Fruit fly (Drosophila melanogaster) whole organism, pupa: Measurements from ENCODE around the gene CG12991.

Experiments used
- CG10348 ChIP-seq: fragments of 200-800 bp; sonication (Bioruptor generic); IDR thresholded peaks from 2 replicates; pipeline ENCODE4 v1.3.6; 2022; ENCODE audit warnings: missing biosample characterization, missing genetic modification characterization
- CG12605 ChIP-seq: fragments of 200-800 bp; sonication (Bioruptor generic); IDR thresholded peaks from 2 replicates; pipeline ENCODE4 v1.3.6; 2022; ENCODE audit warnings: missing biosample characterization, missing genetic modification characterization
- CG13204 ChIP-seq: fragments of 200-800 bp; sonication (Bioruptor generic); optimal IDR thresholded peaks from 2 replicates; lab custom pipeline; 2018; ENCODE audit warnings: missing biosample characterization, mild to moderate bottlenecking, missing genetic modification characterization, moderate library complexity
- CG14655 ChIP-seq: fragments of 200-800 bp; sonication (Bioruptor generic); optimal IDR thresholded peaks from 3 replicates; lab custom pipeline; 2017; ENCODE audit warnings: mild to moderate bottlenecking, missing biosample characterization, missing genetic modification reagents, missing genetic modification characterization
- CG15710 ChIP-seq: fragments of 200-800 bp; sonication (Bioruptor generic); optimal IDR thresholded peaks from 2 replicates; lab custom pipeline; 2018; ENCODE audit warnings: missing biosample characterization, mild to moderate bottlenecking, missing genetic modification characterization, moderate library complexity
- CG17806 ChIP-seq: fragments of 200-800 bp; sonication (Bioruptor generic); optimal IDR thresholded peaks from 2 replicates; lab custom pipeline; 2018; ENCODE audit warnings: missing biosample characterization, mild to moderate bottlenecking, missing genetic modification characterization, moderate library complexity
- CG32121 ChIP-seq: fragments of 200-800 bp; sonication (Bioruptor generic); IDR thresholded peaks from 2 replicates; pipeline ENCODE4 v1.3.6; 2022; ENCODE audit warnings: missing biosample characterization, missing genetic modification characterization
- CG34367 ChIP-seq: fragments of 200-800 bp; sonication (Bioruptor generic); optimal IDR thresholded peaks from 2 replicates; lab custom pipeline; 2018; ENCODE audit warnings: missing biosample characterization, mild to moderate bottlenecking, missing genetic modification characterization
- CG4496 ChIP-seq: fragments of 200-800 bp; sonication (Bioruptor generic); IDR thresholded peaks from 3 replicates; pipeline ENCODE4 v1.3.6; 2022; ENCODE audit warnings: missing biosample characterization, missing genetic modification characterization
- CG8159 ChIP-seq: fragments of 200-800 bp; sonication (Bioruptor generic); optimal IDR thresholded peaks from 3 replicates; lab custom pipeline; 2018; ENCODE audit warnings: missing biosample characterization, mild to moderate bottlenecking, missing genetic modification characterization, moderate library complexity
- CG8301 ChIP-seq: fragments of 200-800 bp; sonication (Bioruptor generic); optimal IDR thresholded peaks from 2 replicates; lab custom pipeline; 2018; ENCODE audit warnings: missing biosample characterization, mild to moderate bottlenecking, missing genetic modification characterization
- CG9948 ChIP-seq: fragments of 200-800 bp; sonication (Bioruptor generic); optimal IDR thresholded peaks from 2 replicates; lab custom pipeline; 2018; ENCODE audit warnings: missing biosample characterization, mild to moderate bottlenecking, missing genetic modification characterization, moderate library complexity
- D1 ChIP-seq: fragments of 200-800 bp; sonication (Bioruptor generic); optimal IDR thresholded peaks from 2 replicates; lab custom pipeline; 2018; ENCODE audit warnings: missing biosample characterization, mild to moderate bottlenecking, missing genetic modification characterization, moderate library complexity
- EcR ChIP-seq: fragments of 200-800 bp; sonication (Bioruptor generic); optimal IDR thresholded peaks from 3 replicates; lab custom pipeline; 2019; ENCODE audit warnings: missing biosample characterization, missing genetic modification characterization, mild to moderate bottlenecking, moderate library complexity, missing genetic modification reagents
- Ets98B ChIP-seq: fragments of 200-800 bp; sonication (Bioruptor generic); IDR thresholded peaks from 2 replicates; pipeline ENCODE4 v1.3.6; 2022; ENCODE audit warnings: missing biosample characterization, missing genetic modification characterization
- Pif1A ChIP-seq: fragments of 200-800 bp; sonication (Bioruptor generic); optimal IDR thresholded peaks from 3 replicates; lab custom pipeline; 2016; ENCODE audit warnings: missing biosample characterization, missing genetic modification characterization
- Pif1B ChIP-seq: fragments of 200-800 bp; sonication (Bioruptor generic); optimal IDR thresholded peaks from 3 replicates; lab custom pipeline; 2016; ENCODE audit warnings: missing biosample characterization, missing genetic modification characterization
- Snoo ChIP-seq: fragments of 200-800 bp; sonication (Bioruptor generic); optimal IDR thresholded peaks from 3 replicates; lab custom pipeline; 2017; ENCODE audit warnings: missing biosample characterization, mild to moderate bottlenecking, missing genetic modification characterization, inconsistent platforms
- fd96Ca ChIP-seq: fragments of 200-800 bp; sonication (Bioruptor generic); IDR thresholded peaks from 3 replicates; pipeline ENCODE4 v1.3.6; 2022; ENCODE audit warnings: missing biosample characterization, missing genetic modification characterization
- gl ChIP-seq: fragments of 200-800 bp; sonication (Bioruptor generic); optimal IDR thresholded peaks from 2 replicates; lab custom pipeline; 2018; ENCODE audit warnings: missing biosample characterization, mild to moderate bottlenecking, missing genetic modification characterization
- rn ChIP-seq: fragments of 200-800 bp; sonication (Bioruptor generic); IDR thresholded peaks from 2 replicates; pipeline ENCODE4 v1.3.6; 2022; ENCODE audit warnings: missing biosample characterization, missing genetic modification characterization

CG12991 gene

DNA sequence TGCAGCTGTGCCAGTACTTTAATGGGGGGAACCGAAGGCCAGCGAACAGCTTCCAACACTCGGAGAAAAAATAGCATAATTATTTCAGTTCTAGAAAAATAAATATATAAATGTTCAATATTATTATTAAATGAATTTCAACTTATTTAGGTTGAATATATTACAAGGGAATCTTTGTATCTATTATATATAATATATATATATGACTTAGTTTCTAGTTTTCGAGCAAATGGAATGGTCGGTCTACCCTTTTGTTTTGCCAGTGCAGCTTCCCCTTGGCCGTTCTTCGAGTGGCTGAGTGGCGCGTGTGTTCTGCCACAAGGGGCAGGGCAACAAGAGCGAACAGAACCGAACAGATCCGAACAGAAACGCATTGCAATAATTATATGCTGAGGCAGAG, 42.4 kb upstream of the CG12991 start:
- peak; percentile 64 for TF ChIP-seq CG9948 (tag; lab: Kevin White, UChicago)
- peak; percentile 52 for TF ChIP-seq CG34367 (tag; lab: Kevin White, UChicago)
- peak; percentile 55 for TF ChIP-seq D1
- TF ChIP-seq rn = no peak
- peak; percentile 75 for TF ChIP-seq CG17806
- peak; percentile 33 for TF ChIP-seq CG8301 (tag; lab: Kevin White, UChicago)
- TF ChIP-seq CG12605 = no peak
- no peak for TF ChIP-seq gl (tag; lab: Kevin White, UChicago)
- peak; percentile 32 for TF ChIP-seq Snoo (tag; lab: Kevin White, UChicago)
- peak; percentile 72 for TF ChIP-seq CG15710 (tag; lab: Kevin White, UChicago)
- TF ChIP-seq Pif1A (GFP tag; lab: Kevin White, UChicago) = peak; percentile 30
- TF ChIP-seq CG8159 (tag; lab: Kevin White, UChicago) = peak; percentile 78
- TF ChIP-seq CG10348 (GFP tag; lab: Robert Waterston, UW) = no peak
- no peak for TF ChIP-seq EcR (GFP tag; lab: Kevin White, UChicago)
- peak; percentile 29 for TF ChIP-seq Pif1B (GFP tag; lab: Kevin White, UChicago)
- TF ChIP-seq CG32121 (GFP tag; lab: Robert Waterston, UW) = no peak
- TF ChIP-seq CG13204 (GFP tag; lab: Kevin White, UChicago) = peak; percentile 38
- peak; percentile 18; the same call in 1 of the 2 replicates for TF ChIP-seq Ets98B
- TF ChIP-seq CG14655 (GFP tag; lab: Kevin White, UChicago) = peak; percentile 66
- no peak; the same call in 2 of the 3 replicates for TF ChIP-seq fd96Ca
- peak; percentile 29; the same call in 1 of the 3 replicates for TF ChIP-seq CG4496 (GFP tag; lab: Robert Waterston, UW)

- no peak for TF ChIP-seq CG15710 (tag; lab: Kevin White, UChicago)
- TF ChIP-seq EcR (GFP tag; lab: Kevin White, UChicago) = peak; percentile 81
Observed at dm6 chrX:17538410-17538809, 41.3 kb upstream of the CG12991 start.

DNA sequence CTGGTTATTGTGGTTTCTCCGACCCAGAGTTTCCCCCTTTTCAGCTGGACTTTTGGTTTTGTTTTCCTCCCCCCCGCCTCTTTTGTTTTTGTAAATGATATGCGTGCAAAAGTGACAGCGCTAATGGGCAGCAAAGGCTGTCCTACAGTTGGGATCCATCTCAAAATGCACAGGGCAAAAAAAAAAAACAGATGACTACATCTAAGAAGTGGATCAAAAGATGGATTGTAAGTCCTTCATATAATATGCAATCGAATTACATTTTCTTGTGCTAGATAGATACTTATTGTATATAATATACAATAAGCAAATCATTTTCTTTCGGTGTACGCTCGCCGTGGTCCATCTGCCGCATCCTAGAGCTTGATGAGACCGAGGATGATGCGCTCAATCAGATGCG, 36.9 kb upstream of the CG12991 start:
- TF ChIP-seq CG34367 (tag; lab: Kevin White, UChicago) = peak; percentile 71
- no peak for TF ChIP-seq CG13204 (GFP tag; lab: Kevin White, UChicago)
- TF ChIP-seq CG14655 (GFP tag; lab: Kevin White, UChicago) = peak; percentile 19
- TF ChIP-seq CG15710 (tag; lab: Kevin White, UChicago) = peak; percentile 71
- peak; percentile 67 for TF ChIP-seq CG9948 (tag; lab: Kevin White, UChicago)
- TF ChIP-seq Pif1A (GFP tag; lab: Kevin White, UChicago) = peak; percentile 73
- peak; percentile 71 for TF ChIP-seq Pif1B (GFP tag; lab: Kevin White, UChicago)
- TF ChIP-seq CG10348 (GFP tag; lab: Robert Waterston, UW) = no peak
- peak; percentile 26 for TF ChIP-seq D1
- TF ChIP-seq gl (tag; lab: Kevin White, UChicago) = peak; percentile 48
- TF ChIP-seq fd96Ca = 0 out of 3 replicates have a peak, but pooled peaks have one; percentile 27
- TF ChIP-seq CG8301 (tag; lab: Kevin White, UChicago) = peak; percentile 17
- no peak for TF ChIP-seq Ets98B
- TF ChIP-seq CG8159 (tag; lab: Kevin White, UChicago) = peak; percentile 77
- TF ChIP-seq CG4496 (GFP tag; lab: Robert Waterston, UW) = no peak
- TF ChIP-seq EcR (GFP tag; lab: Kevin White, UChicago) = no peak
- TF ChIP-seq Snoo (tag; lab: Kevin White, UChicago) = peak; percentile 35
- TF ChIP-seq CG32121 (GFP tag; lab: Robert Waterston, UW) = no peak
- peak; percentile 75 for TF ChIP-seq CG17806
- TF ChIP-seq CG12605 = 0 out of 2 replicates have a peak, but pooled peaks have one; percentile 30
- TF ChIP-seq rn = 0 out of 2 replicates have a peak, but pooled peaks have one; percentile 32

DNA sequence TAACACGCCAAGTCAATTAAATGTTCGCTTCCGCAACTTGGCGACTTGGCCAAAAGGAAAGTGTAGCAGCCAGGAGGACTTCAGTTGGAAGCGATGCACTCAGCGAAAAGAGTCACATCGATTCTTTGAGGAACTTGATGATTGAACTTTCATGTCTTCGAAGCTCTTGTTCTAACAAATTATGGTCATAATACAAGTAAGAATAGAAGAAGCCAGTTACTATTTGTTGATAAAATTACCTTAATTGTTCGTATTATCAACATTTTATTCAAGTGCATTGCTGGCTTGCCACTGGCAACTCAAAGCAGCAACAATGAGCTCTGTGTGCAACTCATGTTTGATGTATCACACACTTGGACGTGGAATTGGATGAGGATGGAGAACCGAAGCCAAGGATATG, 36.3 kb upstream of the CG12991 start:
- TF ChIP-seq CG13204 (GFP tag; lab: Kevin White, UChicago) (peak; percentile 30), CG10348 (GFP tag; lab: Robert Waterston, UW) (no peak), fd96Ca (peak; percentile 58; the same call in 2 of the 3 replicates), CG9948 (tag; lab: Kevin White, UChicago) (peak; percentile 78), CG34367 (tag; lab: Kevin White, UChicago) (peak; percentile 87), CG8159 (tag; lab: Kevin White, UChicago) (peak; percentile 79), CG17806 (peak; percentile 80), D1 (no peak), CG4496 (GFP tag; lab: Robert Waterston, UW) (peak; percentile 76), CG15710 (tag; lab: Kevin White, UChicago) (peak; percentile 79), CG12605 (peak; percentile 63), Pif1A (GFP tag; lab: Kevin White, UChicago) (peak; percentile 68), rn (peak; percentile 52), CG14655 (GFP tag; lab: Kevin White, UChicago) (peak; percentile 78), Pif1B (GFP tag; lab: Kevin White, UChicago) (peak; percentile 41), Snoo (tag; lab: Kevin White, UChicago) (peak; percentile 45), Ets98B (peak; percentile 75), EcR (GFP tag; lab: Kevin White, UChicago) (no peak), CG32121 (GFP tag; lab: Robert Waterston, UW) (peak; percentile 44; the same call in 1 of the 2 replicates), gl (tag; lab: Kevin White, UChicago) (peak; percentile 17), CG8301 (tag; lab: Kevin White, UChicago) (peak; percentile 73)
- TF ChIP-seq, all 21 proteins: peak for 18

dm6 chrX:17544409-17544808, 35.3 kb upstream of the CG12991 start:
- TF ChIP-seq rn = no peak
- TF ChIP-seq D1 = no peak
- TF ChIP-seq CG8159 (tag; lab: Kevin White, UChicago) = no peak
- no peak for TF ChIP-seq Pif1B (GFP tag; lab: Kevin White, UChicago)
- TF ChIP-seq CG10348 (GFP tag; lab: Robert Waterston, UW) = no peak
- TF ChIP-seq CG9948 (tag; lab: Kevin White, UChicago) = no peak
- peak; percentile 22; the same call in 1 of the 2 replicates for TF ChIP-seq Ets98B
- peak; percentile 11 for TF ChIP-seq Pif1A (GFP tag; lab: Kevin White, UChicago)
- no peak for TF ChIP-seq CG34367 (tag; lab: Kevin White, UChicago)
- TF ChIP-seq CG13204 (GFP tag; lab: Kevin White, UChicago) = no peak
- no peak for TF ChIP-seq gl (tag; lab: Kevin White, UChicago)
- TF ChIP-seq CG14655 (GFP tag; lab: Kevin White, UChicago) = peak; percentile 44
- peak; percentile 32 for TF ChIP-seq CG8301 (tag; lab: Kevin White, UChicago)
- no peak for TF ChIP-seq CG17806
- 0 out of 2 replicates have a peak, but pooled peaks have one; percentile 11 for TF ChIP-seq CG32121 (GFP tag; lab: Robert Waterston, UW)
- no peak for TF ChIP-seq CG12605
- 0 out of 3 replicates have a peak, but pooled peaks have one; percentile 35 for TF ChIP-seq fd96Ca
- peak; percentile 71; the same call in 2 of the 3 replicates for TF ChIP-seq CG4496 (GFP tag; lab: Robert Waterston, UW)
- no peak for TF ChIP-seq CG15710 (tag; lab: Kevin White, UChicago)
- TF ChIP-seq Snoo (tag; lab: Kevin White, UChicago) = no peak
- no peak for TF ChIP-seq EcR (GFP tag; lab: Kevin White, UChicago)
- TF ChIP-seq, all 21 proteins: peak for 7
